Worm (Caenorhabditis elegans): ENCODE data around the gene K03H6.1.

- no peak for TF ChIP-seq nfya-2 (GFP tag; IDR thresholded peaks at IDR 0.05)
- TF ChIP-seq snpc-4 (GFP tag; optimal IDR thresholded peaks at IDR 0.05), result no peak
- no peak for TF ChIP-seq snpc-4 (tag; optimal IDR thresholded peaks at IDR 0.05)
- no peak for TF ChIP-seq efl-1 (GFP tag; optimal IDR thresholded peaks at IDR 0.05)
Observed at ce11 chrIV:1484968-1485474, 38.5 kb upstream of the K03H6.1 start, which contains the start of gene Y77E11A.16.

Measured in whole organism, young adult.